Fruit fly (Drosophila melanogaster) whole organism, embryonic: ENCODE data around the gene CG31245.

Source experiments
- Ada2b ChIP-seq: fragments of 200-800 bp; sonication (Bioruptor generic); IDR thresholded peaks from 2 replicates; pipeline ENCODE4 v1.3.6; 2022; ENCODE audit warnings: missing biosample characterization, missing genetic modification characterization
- Bdp1 ChIP-seq: fragments of 200-800 bp; sonication (Bioruptor generic); optimal IDR thresholded peaks from 3 replicates; lab custom pipeline; 2016; ENCODE audit warnings: missing biosample characterization, missing genetic modification characterization
- Bgb ChIP-seq: fragments of 200-800 bp; sonication (Bioruptor generic); IDR thresholded peaks from 2 replicates; pipeline ENCODE4 v1.3.6; 2022; ENCODE audit warnings: missing biosample characterization, missing genetic modification characterization; ENCODE audit not compliant: partially characterized antibody
- CG10147 ChIP-seq: fragments of 200-800 bp; sonication (Bioruptor generic); optimal IDR thresholded peaks from 2 replicates; lab custom pipeline; 2019; ENCODE audit warnings: missing biosample characterization, mild to moderate bottlenecking, missing genetic modification characterization, moderate library complexity
- CG10274 ChIP-seq: fragments of 200-800 bp; sonication (Bioruptor generic); optimal IDR thresholded peaks from 3 replicates; lab custom pipeline; 2017; ENCODE audit warnings: missing biosample characterization, mild to moderate bottlenecking, missing genetic modification characterization
- CG10462 ChIP-seq: fragments of 200-800 bp; sonication (Bioruptor generic); optimal IDR thresholded peaks from 2 replicates; lab custom pipeline; 2016; ENCODE audit warnings: missing biosample characterization, missing genetic modification characterization
- CG14050 ChIP-seq: fragments of 200-800 bp; sonication (Bioruptor generic); IDR thresholded peaks from 3 replicates; pipeline ENCODE4 v1.3.6; 2022; ENCODE audit warnings: missing biosample characterization, missing genetic modification characterization
- CG1832 ChIP-seq: fragments of 200-800 bp; sonication (Bioruptor generic); optimal IDR thresholded peaks from 2 replicates; lab custom pipeline; 2017; ENCODE audit warnings: missing biosample characterization, mild to moderate bottlenecking, missing genetic modification characterization, inconsistent platforms
- CG18599 ChIP-seq: fragments of 200-800 bp; sonication (Bioruptor generic); optimal IDR thresholded peaks from 3 replicates; lab custom pipeline; 2017; ENCODE audit warnings: missing biosample characterization, missing genetic modification characterization, mild to moderate bottlenecking, moderate library complexity, missing genetic modification reagents
- CG2712 ChIP-seq: fragments of 200-800 bp; optimal IDR thresholded peaks from 3 replicates; lab custom pipeline; 2019; ENCODE audit warnings: missing biosample characterization, mild to moderate bottlenecking, missing genetic modification characterization, moderate library complexity
- CG30403 ChIP-seq: fragments of 200-800 bp; sonication (Bioruptor generic); optimal IDR thresholded peaks from 3 replicates; lab custom pipeline; 2016; ENCODE audit warnings: missing biosample characterization, missing genetic modification characterization
- CG31365 ChIP-seq: fragments of 200-800 bp; sonication (Bioruptor generic); optimal IDR thresholded peaks from 2 replicates; lab custom pipeline; 2018; ENCODE audit warnings: missing biosample characterization, mild to moderate bottlenecking, missing genetic modification characterization
- CG3163 ChIP-seq: fragments of 200-800 bp; sonication (Bioruptor generic); optimal IDR thresholded peaks from 3 replicates; lab custom pipeline; 2016; ENCODE audit warnings: missing biosample characterization, missing genetic modification characterization
- CG33213 ChIP-seq: fragments of 200-800 bp; sonication (Bioruptor generic); optimal IDR thresholded peaks from 3 replicates; lab custom pipeline; 2016; ENCODE audit warnings: missing biosample characterization, missing genetic modification characterization
- CG4282 ChIP-seq: fragments of 200-800 bp; sonication (Bioruptor generic); optimal IDR thresholded peaks from 2 replicates; lab custom pipeline; 2016; ENCODE audit warnings: missing biosample characterization, missing genetic modification characterization
- CG6689 ChIP-seq: fragments of 200-800 bp; sonication (Bioruptor generic); IDR thresholded peaks from 2 replicates; pipeline ENCODE4 v1.3.6; 2022; ENCODE audit warnings: missing biosample characterization, missing genetic modification characterization
- CG7786 ChIP-seq: fragments of 200-800 bp; sonication (Bioruptor generic); optimal IDR thresholded peaks from 2 replicates; lab custom pipeline; 2016; ENCODE audit warnings: missing biosample characterization, missing genetic modification characterization
- CG7963 ChIP-seq: fragments of 200-800 bp; sonication (Bioruptor generic); IDR thresholded peaks from 3 replicates; pipeline ENCODE4 v1.3.6; 2022; ENCODE audit warnings: missing biosample characterization, missing genetic modification characterization; ENCODE audit not compliant: partially characterized antibody
- CG9437 ChIP-seq: fragments of 200-800 bp; sonication (Bioruptor generic); optimal IDR thresholded peaks from 2 replicates; lab custom pipeline; 2018; ENCODE audit warnings: missing biosample characterization, mild to moderate bottlenecking, missing genetic modification characterization
- Dad ChIP-seq: fragments of 200-800 bp; sonication (Bioruptor generic); optimal IDR thresholded peaks from 3 replicates; lab custom pipeline; 2016; ENCODE audit warnings: missing biosample characterization, missing genetic modification characterization
- Dip3 ChIP-seq: fragments of 200-800 bp; sonication (Bioruptor generic); optimal IDR thresholded peaks from 3 replicates; lab custom pipeline; 2016; ENCODE audit warnings: missing biosample characterization, missing genetic modification characterization
- Dll ChIP-seq: fragments of 200-800 bp; sonication (Bioruptor generic); IDR thresholded peaks from 4 replicates; pipeline ENCODE4 v1.3.6; 2022; ENCODE audit warnings: missing biosample characterization, missing genetic modification characterization; ENCODE audit not compliant: partially characterized antibody
- Hr78 ChIP-seq, 2 experiments: fragments of 200-800 bp in 1 of 2; fragments of >200 bp in 1 of 2; sonication (Bioruptor generic) in 1 of 2; optimal IDR thresholded peaks; 2 replicates each; lab custom pipeline; 2017 to 2019; ENCODE audit warnings: missing biosample characterization in 2 of 2, missing genetic modification characterization in 2 of 2, mild to moderate bottlenecking in 1 of 2, moderate library complexity in 1 of 2
- Hsf ChIP-seq: fragments of 200-800 bp; sonication (Bioruptor generic); optimal IDR thresholded peaks from 3 replicates; lab custom pipeline; 2016; ENCODE audit warnings: missing biosample characterization, missing genetic modification characterization
- Max ChIP-seq: fragments of 200-800 bp; sonication (Bioruptor generic); optimal IDR thresholded peaks from 2 replicates; lab custom pipeline; 2016; ENCODE audit warnings: missing biosample characterization, mild to moderate bottlenecking, missing genetic modification characterization
- Mrtf ChIP-seq: fragments of 200-800 bp; sonication (Bioruptor generic); IDR thresholded peaks from 3 replicates; pipeline ENCODE4 v1.3.6; 2022; ENCODE audit warnings: missing biosample characterization, missing genetic modification characterization
- NFAT ChIP-seq: fragments of 200-800 bp; sonication (Bioruptor generic); IDR thresholded peaks from 2 replicates; pipeline ENCODE4 v1.3.6; 2022; ENCODE audit warnings: missing biosample characterization, missing genetic modification characterization
- Opbp ChIP-seq: fragments of 200-800 bp; sonication (Bioruptor generic); IDR thresholded peaks from 3 replicates; pipeline ENCODE4 v1.3.6; 2022; ENCODE audit warnings: missing biosample characterization, missing genetic modification characterization; ENCODE audit not compliant: partially characterized antibody
- Scr ChIP-seq: fragments of 200-800 bp; sonication (Bioruptor generic); IDR thresholded peaks from 2 replicates; pipeline ENCODE4 v1.3.6; 2022; ENCODE audit warnings: missing biosample characterization, missing genetic modification characterization; ENCODE audit not compliant: partially characterized antibody
- Sox102F ChIP-seq: fragments of 200-800 bp; sonication (Bioruptor generic); optimal IDR thresholded peaks from 2 replicates; lab custom pipeline; 2018; ENCODE audit warnings: missing biosample characterization, mild to moderate bottlenecking, missing genetic modification characterization, moderate library complexity
- br ChIP-seq: fragments of >200 bp; optimal IDR thresholded peaks from 2 replicates; lab custom pipeline; 2017
- bsh ChIP-seq, 2 experiments: fragments of 200-800 bp; sonication (Bioruptor generic); optimal IDR thresholded peaks; 2 replicates each; lab custom pipeline; 2017 to 2018; ENCODE audit warnings: mild to moderate bottlenecking in 2 of 2, missing biosample characterization in 2 of 2, missing genetic modification characterization in 2 of 2, moderate library complexity in 1 of 2
- chm ChIP-seq: fragments of 200-800 bp; sonication (Bioruptor generic); IDR thresholded peaks from 2 replicates; pipeline ENCODE4 v1.3.6; 2022; ENCODE audit warnings: missing biosample characterization, missing genetic modification characterization
- croc ChIP-seq: fragments of 200-800 bp; sonication (Bioruptor generic); conservative IDR thresholded peaks from 3 replicates; pipeline ENCODE4 v1.3.6; 2022; ENCODE audit warnings: missing biosample characterization, missing genetic modification characterization
- danr ChIP-seq: fragments of 200-800 bp; sonication (Bioruptor generic); IDR thresholded peaks from 2 replicates; pipeline ENCODE4 v1.3.6; 2022; ENCODE audit warnings: missing biosample characterization, missing genetic modification characterization
- dmrt11E ChIP-seq: fragments of 200-800 bp; sonication (Bioruptor generic); optimal IDR thresholded peaks from 3 replicates; lab custom pipeline; 2018; ENCODE audit warnings: missing biosample characterization, mild to moderate bottlenecking, missing genetic modification characterization, moderate library complexity
- dpn ChIP-seq, 2 experiments: fragments of 200-800 bp; sonication (Bioruptor generic); optimal IDR thresholded peaks; 3 replicates each; lab custom pipeline; 2016; ENCODE audit warnings: missing biosample characterization in 2 of 2, missing genetic modification characterization in 2 of 2
- emc ChIP-seq: fragments of 200-800 bp; sonication (Bioruptor generic); optimal IDR thresholded peaks from 2 replicates; lab custom pipeline; 2016; ENCODE audit warnings: missing biosample characterization, missing genetic modification characterization
- fd64A ChIP-seq: fragments of 200-800 bp; sonication (Bioruptor generic); optimal IDR thresholded peaks from 3 replicates; lab custom pipeline; 2018; ENCODE audit warnings: missing biosample characterization, mild to moderate bottlenecking, missing genetic modification characterization
- fru ChIP-seq: fragments of >200 bp; optimal IDR thresholded peaks from 2 replicates; lab custom pipeline; 2017
- hth ChIP-seq: fragments of >200 bp; optimal IDR thresholded peaks from 2 replicates; lab custom pipeline; 2017; ENCODE audit warnings: inconsistent platforms
- jigr1 ChIP-seq: fragments of 200-800 bp; sonication (Bioruptor generic); IDR thresholded peaks from 3 replicates; pipeline ENCODE4 v1.3.6; 2022; ENCODE audit warnings: missing biosample characterization, missing genetic modification characterization
- mam ChIP-seq: fragments of 200-800 bp; sonication (Bioruptor generic); optimal IDR thresholded peaks from 3 replicates; lab custom pipeline; 2016; ENCODE audit warnings: missing biosample characterization, missing genetic modification characterization
- nerfin-1 ChIP-seq: fragments of 200-800 bp; sonication (Bioruptor generic); optimal IDR thresholded peaks from 3 replicates; lab custom pipeline; 2019; ENCODE audit warnings: missing biosample characterization, mild to moderate bottlenecking, missing genetic modification characterization, moderate library complexity
- otp ChIP-seq: fragments of 200-800 bp; sonication (Bioruptor generic); IDR thresholded peaks from 3 replicates; pipeline ENCODE4, ENCODE4 v1.3.6; 2022; ENCODE audit warnings: missing biosample characterization, missing genetic modification characterization
- pan ChIP-seq, 4 experiments: fragments of >200 bp in 3 of 4; fragments of 200-800 bp in 1 of 4; sonication (Bioruptor generic) in 1 of 4; optimal IDR thresholded peaks in 3 of 4; IDR thresholded peaks in 1 of 4; 2 replicates each; pipeline versions ENCODE4 v1.3.6 to Lab custom; 2017 to 2022; ENCODE audit warnings: missing biosample characterization in 2 of 4, missing genetic modification characterization in 2 of 4, mixed read lengths in 1 of 4
- pros ChIP-seq: fragments of 200-800 bp; sonication (Bioruptor generic); optimal IDR thresholded peaks from 3 replicates; lab custom pipeline; 2019; ENCODE audit warnings: missing biosample characterization, mild to moderate bottlenecking, missing genetic modification characterization, moderate library complexity
- ro ChIP-seq: fragments of 200-800 bp; sonication (Bioruptor generic); IDR thresholded peaks from 2 replicates; pipeline ENCODE4 v1.3.6; 2022; ENCODE audit warnings: missing biosample characterization, missing genetic modification characterization
- stwl ChIP-seq: fragments of 200-800 bp; sonication (Bioruptor generic); optimal IDR thresholded peaks from 3 replicates; lab custom pipeline; 2018; ENCODE audit warnings: missing biosample characterization, mild to moderate bottlenecking, missing genetic modification characterization, moderate library complexity
- tx ChIP-seq: fragments of 200-800 bp; sonication (Bioruptor generic); optimal IDR thresholded peaks from 2 replicates; lab custom pipeline; 2016; ENCODE audit warnings: missing biosample characterization, missing genetic modification characterization
- usp ChIP-seq: fragments of >200 bp; optimal IDR thresholded peaks from 2 replicates; lab custom pipeline; 2017; ENCODE audit warnings: missing biosample characterization, missing genetic modification characterization

The CG31245 gene

dm6 chr3R:19403096-19403515 lies 26.1 kb upstream of the CG31245 start, which contains the start of the genes Ino80 and Aptx (continued):
- TF ChIP-seq pan (optimal IDR thresholded peaks at IDR 0.05; lab: Kevin White, UChicago) (no peak), pan (GFP tag; optimal IDR thresholded peaks at IDR 0.05 in 1 of 2, IDR thresholded peaks at IDR 0.05 in 1 of 2) (peak in 1 of 2 experiments; percentile 95), tx (GFP tag; lab: Kevin White, UChicago) (peak; percentile 95), mam (GFP tag; lab: Kevin White, UChicago) (peak; percentile 91), CG7963 (GFP tag; lab: Robert Waterston, UW) (peak; percentile 93), pros (GFP tag; lab: Kevin White, UChicago) (peak; percentile 20), Hr78 (GFP tag; optimal IDR thresholded peaks at IDR 0.05; lab: Kevin White, UChicago) (no peak), jigr1 (GFP tag; lab: Robert Waterston, UW) (peak; percentile 84; the same call in 2 of the 3 replicates), Ada2b (GFP tag; lab: Robert Waterston, UW) (peak; percentile 93), CG33213 (peak; percentile 93), Max (GFP tag; lab: Kevin White, UChicago) (peak; percentile 91), Dad (peak; percentile 91), bsh (GFP tag; optimal IDR thresholded peaks at IDR 0.05; lab: Kevin White, UChicago) (peak in 1 of 2 experiments; percentile 94), Dip3 (GFP tag; lab: Kevin White, UChicago) (peak; percentile 94), fru (lab: Kevin White, UChicago) (no peak), Scr (peak; percentile 96), CG31365 (tag; lab: Kevin White, UChicago) (peak; percentile 38), Opbp (peak; percentile 97), Bgb (GFP tag; lab: Robert Waterston, UW) (peak; percentile 97), chm (GFP tag; lab: Robert Waterston, UW) (peak; percentile 85), usp (GFP tag; lab: Kevin White, UChicago) (no peak), CG10147 (GFP tag; lab: Kevin White, UChicago) (no peak), CG14050 (GFP tag; lab: Robert Waterston, UW) (peak; percentile 91), danr (GFP tag; lab: Robert Waterston, UW) (peak; percentile 89), dmrt11E (tag; lab: Kevin White, UChicago) (peak; percentile 95), Bdp1 (GFP tag; lab: Kevin White, UChicago) (peak; percentile 89), Sox102F (GFP tag; lab: Kevin White, UChicago) (peak; percentile 96), stwl (tag; lab: Kevin White, UChicago) (peak; percentile 97), Hsf (GFP tag; lab: Kevin White, UChicago) (peak; percentile 98), CG3163 (GFP tag; lab: Kevin White, UChicago) (peak; percentile 80), CG10274 (GFP tag; lab: Kevin White, UChicago) (peak; percentile 59), Mrtf (GFP tag; lab: Robert Waterston, UW) (peak; percentile 90), dpn (GFP tag; optimal IDR thresholded peaks at IDR 0.05; lab: Kevin White, UChicago) (peak; percentile 91 to 97), CG4282 (GFP tag; lab: Kevin White, UChicago) (peak; percentile 95), CG18599 (GFP tag; lab: Kevin White, UChicago) (peak; percentile 93), br (no peak), otp (peak; percentile 82; the same call in 2 of the 3 replicates), nerfin-1 (no peak), CG9437 (GFP tag; lab: Kevin White, UChicago) (peak; percentile 81), fd64A (GFP tag; lab: Kevin White, UChicago) (peak; percentile 61), CG1832 (GFP tag; lab: Kevin White, UChicago) (no peak), CG30403 (GFP tag; lab: Kevin White, UChicago) (peak; percentile 98), CG10462 (peak; percentile 92), ro (GFP tag; lab: Robert Waterston, UW) (peak; percentile 88), emc (GFP tag; lab: Kevin White, UChicago) (peak; percentile 77), hth (lab: Kevin White, UChicago) (no peak), CG6689 (GFP tag; lab: Robert Waterston, UW) (peak; percentile 94), NFAT (GFP tag; lab: Robert Waterston, UW) (peak; percentile 89), CG7786 (GFP tag; lab: Kevin White, UChicago) (peak; percentile 96), CG2712 (tag; lab: Kevin White, UChicago) (peak; percentile 94), Dll (GFP tag; lab: Robert Waterston, UW) (peak; percentile 95), croc (GFP tag; lab: Robert Waterston, UW) (peak; percentile 89)
